Worm (Caenorhabditis elegans): ENCODE results near the gene col-121.

The col-121 gene

DNA sequence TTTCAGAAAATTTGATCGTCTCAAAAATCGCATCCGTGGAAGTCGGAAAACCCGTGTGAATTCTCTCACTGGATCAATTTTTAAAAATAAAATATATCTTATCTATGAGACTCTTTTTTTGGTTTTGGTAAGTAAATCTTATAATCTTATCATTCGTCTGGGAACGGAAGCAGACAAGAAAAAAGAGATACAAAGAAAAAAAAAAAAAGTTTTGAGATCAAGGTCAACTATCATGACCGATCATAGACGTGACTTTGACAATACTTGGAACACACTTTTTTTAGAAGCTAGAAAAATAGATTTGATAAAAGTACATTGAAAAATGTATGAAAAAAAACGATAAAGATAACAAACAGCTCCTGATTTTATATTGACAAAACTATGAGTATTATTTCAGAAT, 19.5 kb downstream of the col-121 start (continued):
- TF ChIP-seq mcd-1 (GFP tag; IDR thresholded peaks at IDR 0.05), result no peak

DNA sequence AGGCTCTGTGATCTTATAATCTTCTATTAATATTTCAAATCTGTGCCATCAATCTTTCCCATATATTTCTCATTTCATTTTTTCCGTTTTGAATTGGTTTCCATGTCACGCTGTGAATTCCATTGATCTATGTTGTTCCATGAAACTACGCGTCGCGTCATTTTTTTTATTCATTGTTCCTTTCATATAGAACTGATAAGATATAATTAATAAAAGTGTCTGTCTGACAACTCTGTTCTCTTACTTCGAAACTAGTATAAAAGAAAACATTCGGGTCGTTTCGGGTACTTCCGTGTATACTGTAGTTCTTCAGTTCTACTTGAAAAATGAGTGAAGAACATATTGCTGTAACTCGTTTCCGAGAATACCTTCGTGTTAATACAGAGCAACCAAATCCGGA, 21.5 kb downstream of the col-121 start, which contains the start of gene C10C5.3:
Gene C10C5.3, plus strand, starts transcription at position 301 of the 400 bp plus-strand sequence.
- TF ChIP-seq aptf-3 (GFP tag; IDR thresholded peaks at IDR 0.05) (no peak), Y95B8A.8 (GFP tag; IDR thresholded peaks at IDR 0.05) (no peak), mcd-1 (GFP tag; IDR thresholded peaks at IDR 0.05) (no peak), him-1 (tag; optimal IDR thresholded peaks at IDR 0.05) (no peak), lin-54 (GFP tag; optimal IDR thresholded peaks at IDR 0.05) (no peak), ceh-40 (GFP tag; IDR thresholded peaks at IDR 0.05) (no peak), hrde-1 (tag; optimal IDR thresholded peaks at IDR 0.05; ENCODE audit: borderline replicate concordance) (no peak), lag-1 (GFP tag; IDR thresholded peaks at IDR 0.05) (no peak)

DNA sequence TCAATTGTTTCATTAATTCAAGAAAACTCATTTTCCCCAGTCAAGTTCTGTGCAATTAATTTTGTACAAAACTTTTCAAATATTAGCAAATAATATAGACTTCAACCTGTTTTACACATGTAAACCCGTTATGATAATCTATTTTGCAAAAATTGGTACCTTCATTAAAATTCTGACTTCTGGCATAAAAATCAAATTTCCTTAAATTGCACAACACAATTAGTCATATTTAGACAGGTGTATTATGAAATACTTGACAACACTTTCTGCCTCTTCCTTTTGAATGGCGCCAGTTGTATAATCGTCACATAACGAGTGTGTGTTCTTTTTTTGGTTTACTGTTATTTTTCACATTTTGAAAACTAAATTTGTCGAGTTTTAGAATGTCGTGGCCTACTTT, 24.9 kb downstream of the col-121 start, which contains the start of gene fbxc-58:
Gene fbxc-58, plus strand, starts transcription at position 383 of the 400 bp plus-strand sequence.
- TF ChIP-seq lin-40 (tag; optimal IDR thresholded peaks at IDR 0.05), result no peak
- TF ChIP-seq bed-2 (GFP tag; IDR thresholded peaks at IDR 0.05), result no peak
- no peak for TF ChIP-seq ets-4 (GFP tag; optimal IDR thresholded peaks at IDR 0.05)
- TF ChIP-seq cebp-1 (GFP tag; IDR thresholded peaks at IDR 0.05), result peak; percentile 93
- TF ChIP-seq cebp-1 (tag; optimal IDR thresholded peaks at IDR 0.05), result peak; percentile 93
- no peak for TF ChIP-seq dox-1 (GFP tag; IDR thresholded peaks at IDR 0.05)
- no peak for TF ChIP-seq mxl-1 (tag; optimal IDR thresholded peaks at IDR 0.05)
- TF ChIP-seq unc-62 (GFP tag; optimal IDR thresholded peaks at IDR 0.05), result peak; percentile 96
- TF ChIP-seq attf-6 (GFP tag; IDR thresholded peaks at IDR 0.05), result no peak
- TF ChIP-seq aptf-2 (GFP tag; conservative IDR thresholded peaks at IDR 0.05), result no peak
- no peak for TF ChIP-seq mel-28 (tag; optimal IDR thresholded peaks at IDR 0.05; ENCODE audit: borderline replicate concordance)
- TF ChIP-seq tbx-9 (tag; optimal IDR thresholded peaks at IDR 0.05; ENCODE audit: borderline replicate concordance), result no peak
- no peak for TF ChIP-seq ceh-91 (GFP tag; IDR thresholded peaks at IDR 0.05)
- TF ChIP-seq snpc-3.4 (tag; optimal IDR thresholded peaks at IDR 0.05), result no peak
- TF ChIP-seq ekl-4 (GFP tag; IDR thresholded peaks at IDR 0.05), result no peak
- no peak for TF ChIP-seq hlh-26 (GFP tag; conservative IDR thresholded peaks at IDR 0.05)
- TF ChIP-seq fkh-3 (tag; optimal IDR thresholded peaks at IDR 0.05), result no peak
- no peak for TF ChIP-seq B0336.3 (GFP tag; IDR thresholded peaks at IDR 0.05)
- TF ChIP-seq F49E8.2 (tag; optimal IDR thresholded peaks at IDR 0.05; ENCODE audit: insufficient read depth), result no peak
- TF ChIP-seq snpc-1.3 (tag; optimal IDR thresholded peaks at IDR 0.05; ENCODE audit: insufficient read depth), result no peak
- no peak for TF ChIP-seq F39B2.1 (GFP tag; IDR thresholded peaks at IDR 0.05)
- TF ChIP-seq pha-4 (tag; optimal IDR thresholded peaks at IDR 0.05), result no peak
- TF ChIP-seq nhr-80 (tag; optimal IDR thresholded peaks at IDR 0.05), result peak; percentile 33
- no peak for TF ChIP-seq Y79H2A.3 (GFP tag; conservative IDR thresholded peaks at IDR 0.05)
- no peak for TF ChIP-seq ZK185.1 (tag; optimal IDR thresholded peaks at IDR 0.05; ENCODE audit: poor library complexity, severe bottlenecking)

DNA sequence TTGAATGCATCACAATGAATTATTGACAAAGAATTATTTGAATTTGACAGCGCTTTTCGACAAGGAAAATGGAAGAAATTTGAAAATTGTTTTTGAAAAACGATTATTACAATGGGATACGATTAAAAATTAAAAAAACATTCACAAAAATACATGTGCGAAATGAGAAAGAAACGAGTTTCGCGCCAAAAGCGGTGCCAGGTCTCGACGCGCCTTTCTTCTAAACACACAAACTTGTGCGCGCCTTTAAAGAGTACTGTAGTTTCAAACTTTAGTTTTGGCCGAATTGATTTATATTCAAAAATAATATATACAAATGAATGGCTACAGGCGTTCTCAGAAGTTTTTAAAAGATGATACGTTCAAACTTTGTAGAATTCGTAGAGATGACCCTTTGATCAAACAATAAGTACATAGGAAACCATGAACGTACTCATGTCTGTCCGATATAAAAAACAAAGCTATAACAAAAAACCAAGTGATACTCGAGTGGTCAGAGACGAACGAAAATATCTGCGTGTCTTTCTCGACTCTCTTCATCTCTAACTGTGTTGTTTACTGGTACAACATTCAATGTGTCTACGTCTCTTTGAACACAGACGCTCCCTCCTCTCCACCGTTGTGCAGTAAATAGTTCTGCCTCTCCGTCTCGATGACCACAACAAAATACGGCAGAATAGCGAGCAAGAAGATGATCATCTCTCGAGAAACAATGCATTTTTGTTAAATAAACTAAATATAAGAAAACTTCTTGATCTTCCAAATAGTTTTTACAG, 28.0 kb downstream of the col-121 start:
- peak; percentile 35; the same call in 1 of the 2 replicates for TF ChIP-seq mcd-1 (GFP tag; IDR thresholded peaks at IDR 0.05)
- TF ChIP-seq xnd-1 (tag; optimal IDR thresholded peaks at IDR 0.05), result peak; percentile 89
- no peak for TF ChIP-seq mes-4 (tag; optimal IDR thresholded peaks at IDR 0.05)
- TF ChIP-seq tbp1 (GFP tag; optimal IDR thresholded peaks at IDR 0.05), result peak; percentile 13
- TF ChIP-seq ceh-27 (GFP tag; optimal IDR thresholded peaks at IDR 0.05), result peak; percentile 24
- TF ChIP-seq hsf-1 (GFP tag; IDR thresholded peaks at IDR 0.05), result 0 out of 2 replicates have a peak, but pooled peaks have one; percentile 16
- TF ChIP-seq chd-7 (tag; optimal IDR thresholded peaks at IDR 0.05), result no peak
- TF ChIP-seq attf-5 (GFP tag; optimal IDR thresholded peaks at IDR 0.05), result peak; percentile 10
- peak; percentile 10 for TF ChIP-seq snpc-4 (GFP tag; optimal IDR thresholded peaks at IDR 0.05)
- TF ChIP-seq snpc-4 (tag; optimal IDR thresholded peaks at IDR 0.05), result peak in 2 of 4 experiments; percentile 9 to 48
- no peak for TF ChIP-seq lin-35 (GFP tag; optimal IDR thresholded peaks at IDR 0.05)
- no peak for TF ChIP-seq ztf-6 (GFP tag; IDR thresholded peaks at IDR 0.05)
